Fruit fly (Drosophila melanogaster) whole organism, embryonic: ENCODE results near the gene alpha-Spec.

Experiments
- Antp ChIP-seq: fragments of 200-800 bp; sonication (Bioruptor generic); optimal IDR thresholded peaks from 3 replicates; lab custom pipeline; 2016; ENCODE audit warnings: missing biosample characterization, missing genetic modification characterization
- CG11695 ChIP-seq: fragments of 200-800 bp; sonication (Bioruptor generic); IDR thresholded peaks from 3 replicates; pipeline ENCODE4 v1.3.6; 2022; ENCODE audit warnings: missing biosample characterization, missing genetic modification characterization
- CG13424 ChIP-seq: fragments of 200-800 bp; sonication (Bioruptor generic); optimal IDR thresholded peaks from 2 replicates; lab custom pipeline; 2019; ENCODE audit warnings: missing biosample characterization, mild to moderate bottlenecking, missing genetic modification characterization, moderate library complexity
- CG14014 ChIP-seq: fragments of 200-800 bp; sonication (Bioruptor generic); IDR thresholded peaks from 2 replicates; pipeline ENCODE4 v1.3.6; 2022; ENCODE audit warnings: missing biosample characterization, missing genetic modification characterization
- CG16815 ChIP-seq: fragments of 200-800 bp; sonication (Bioruptor generic); optimal IDR thresholded peaks from 3 replicates; lab custom pipeline; 2017; ENCODE audit warnings: missing biosample characterization, mild to moderate bottlenecking, missing genetic modification characterization
- CG30431 ChIP-seq: fragments of 200-800 bp; sonication (Bioruptor generic); optimal IDR thresholded peaks from 2 replicates; lab custom pipeline; 2017; ENCODE audit warnings: missing biosample characterization, missing genetic modification characterization
- CG31388 ChIP-seq: fragments of 200-800 bp; sonication (Bioruptor generic); optimal IDR thresholded peaks from 2 replicates; lab custom pipeline; 2016; ENCODE audit warnings: missing biosample characterization, missing genetic modification characterization
- CG3163 ChIP-seq: fragments of 200-800 bp; sonication (Bioruptor generic); optimal IDR thresholded peaks from 3 replicates; lab custom pipeline; 2016; ENCODE audit warnings: missing biosample characterization, missing genetic modification characterization
- CG34224 ChIP-seq: fragments of 200-800 bp; sonication (Bioruptor generic); IDR thresholded peaks from 3 replicates; pipeline ENCODE4 v1.3.6; 2022; ENCODE audit warnings: missing biosample characterization, missing genetic modification characterization; ENCODE audit not compliant: partially characterized antibody
- CG3847 ChIP-seq: fragments of 200-800 bp; sonication (Bioruptor generic); IDR thresholded peaks from 2 replicates; pipeline ENCODE4 v1.3.6; 2022; ENCODE audit warnings: missing biosample characterization, missing genetic modification characterization
- CG5180 ChIP-seq: fragments of 200-800 bp; sonication (Bioruptor generic); optimal IDR thresholded peaks from 3 replicates; lab custom pipeline; 2017; ENCODE audit warnings: missing biosample characterization, missing genetic modification characterization, mild to moderate bottlenecking, moderate library complexity, missing genetic modification reagents
- CG8281 ChIP-seq: fragments of 200-800 bp; sonication (Bioruptor generic); optimal IDR thresholded peaks from 2 replicates; lab custom pipeline; 2018; ENCODE audit warnings: missing biosample characterization, mild to moderate bottlenecking, missing genetic modification characterization, moderate library complexity
- CG8290 ChIP-seq, 3 experiments: fragments of 200-800 bp; sonication (Bioruptor generic); optimal IDR thresholded peaks; 2 replicates each; lab custom pipeline; 2016 to 2019; ENCODE audit warnings: missing biosample characterization in 3 of 3, missing genetic modification characterization in 3 of 3, mild to moderate bottlenecking in 2 of 3, moderate library complexity in 1 of 3
- CG8388 ChIP-seq: fragments of 200-800 bp; sonication (Bioruptor generic); optimal IDR thresholded peaks from 2 replicates; lab custom pipeline; 2019; ENCODE audit warnings: missing biosample characterization, mild to moderate bottlenecking, missing genetic modification characterization, moderate library complexity
- CoRest ChIP-seq: fragments of 200-800 bp; sonication (Bioruptor generic); optimal IDR thresholded peaks from 3 replicates; lab custom pipeline; 2018; ENCODE audit warnings: missing biosample characterization, mild to moderate bottlenecking, missing genetic modification characterization, moderate library complexity
- Dp ChIP-seq: fragments of 200-800 bp; sonication (Bioruptor generic); optimal IDR thresholded peaks from 2 replicates; lab custom pipeline; 2018; ENCODE audit warnings: missing biosample characterization, mild to moderate bottlenecking, missing genetic modification characterization, moderate library complexity
- Drgx ChIP-seq: fragments of 200-800 bp; sonication (Bioruptor generic); IDR thresholded peaks from 2 replicates; pipeline ENCODE4 v1.3.6; 2022; ENCODE audit warnings: missing biosample characterization, missing genetic modification characterization
- H2.0 ChIP-seq: fragments of 200-800 bp; sonication (Bioruptor generic); IDR thresholded peaks from 2 replicates; pipeline ENCODE4 v1.3.6; 2022; ENCODE audit warnings: missing biosample characterization, missing genetic modification characterization
- HLHmδ ChIP-seq: fragments of 200-800 bp; sonication (Bioruptor generic); optimal IDR thresholded peaks from 2 replicates; lab custom pipeline; 2018; ENCODE audit warnings: missing biosample characterization, mild to moderate bottlenecking, missing genetic modification characterization, moderate library complexity
- Hey ChIP-seq: fragments of 200-800 bp; sonication (Bioruptor generic); optimal IDR thresholded peaks from 3 replicates; lab custom pipeline; 2018; ENCODE audit warnings: missing biosample characterization, mild to moderate bottlenecking, missing genetic modification characterization
- Kr ChIP-seq: fragments of 200-800 bp; sonication (Bioruptor generic); optimal IDR thresholded peaks from 2 replicates; lab custom pipeline; 2017; ENCODE audit warnings: missing biosample characterization, mild to moderate bottlenecking, missing genetic modification characterization
- Ptx1 ChIP-seq: fragments of 200-800 bp; sonication (Bioruptor generic); IDR thresholded peaks from 2 replicates; pipeline ENCODE4 v1.3.6; 2022; ENCODE audit warnings: missing biosample characterization, missing genetic modification characterization
- Rx ChIP-seq: fragments of 200-800 bp; sonication (Bioruptor generic); IDR thresholded peaks from 2 replicates; pipeline ENCODE4 v1.3.6; 2022; ENCODE audit warnings: missing biosample characterization, missing genetic modification characterization
- Trl ChIP-seq, 3 experiments: fragments of >200 bp in 2 of 3; fragments of 200-800 bp in 1 of 3; sonication (Bioruptor generic) in 1 of 3; optimal IDR thresholded peaks; 2 replicates in 1 of 3; 3 replicates in 2 of 3; lab custom pipeline; 2016 to 2017; ENCODE audit warnings: missing biosample characterization in 1 of 3, missing genetic modification characterization in 1 of 3
- bigmax ChIP-seq: fragments of 200-800 bp; sonication (Bioruptor generic); optimal IDR thresholded peaks from 2 replicates; lab custom pipeline; 2018; ENCODE audit warnings: missing biosample characterization, mild to moderate bottlenecking, missing genetic modification characterization
- cad ChIP-seq: fragments of >200 bp; optimal IDR thresholded peaks from 2 replicates; lab custom pipeline; 2017; ENCODE audit warnings: missing biosample characterization, missing genetic modification characterization
- crol ChIP-seq: fragments of 200-800 bp; sonication (Bioruptor generic); IDR thresholded peaks from 2 replicates; pipeline ENCODE4 v1.3.6; 2022; ENCODE audit warnings: missing biosample characterization, missing genetic modification characterization
- da ChIP-seq: fragments of 200-800 bp; sonication (Bioruptor generic); optimal IDR thresholded peaks from 2 replicates; lab custom pipeline; 2016; ENCODE audit warnings: missing biosample characterization, missing genetic modification characterization
- eve ChIP-seq, 2 experiments: fragments of >200 bp; optimal IDR thresholded peaks; 2 replicates each; lab custom pipeline; 2017; ENCODE audit warnings: missing biosample characterization in 2 of 2, missing genetic modification characterization in 2 of 2
- eyg ChIP-seq: fragments of 200-800 bp; sonication (Bioruptor generic); optimal IDR thresholded peaks from 3 replicates; lab custom pipeline; 2016; ENCODE audit warnings: missing biosample characterization, missing genetic modification characterization
- gce ChIP-seq: fragments of 200-800 bp; sonication (Bioruptor generic); IDR thresholded peaks from 3 replicates; pipeline ENCODE4 v1.3.6; 2022; ENCODE audit warnings: missing biosample characterization, missing genetic modification characterization
- ham ChIP-seq: fragments of 200-800 bp; sonication (Bioruptor generic); IDR thresholded peaks from 2 replicates; pipeline ENCODE4 v1.3.6; 2022; ENCODE audit warnings: missing biosample characterization, missing genetic modification characterization
- hb ChIP-seq: fragments of 200-800 bp; sonication (Bioruptor generic); IDR thresholded peaks from 3 replicates; pipeline ENCODE4 v1.3.6; 2022; ENCODE audit warnings: missing biosample characterization, missing genetic modification characterization; ENCODE audit not compliant: partially characterized antibody
- jing ChIP-seq: fragments of 200-800 bp; sonication (Bioruptor generic); optimal IDR thresholded peaks from 2 replicates; lab custom pipeline; 2018; ENCODE audit warnings: missing biosample characterization, mild to moderate bottlenecking, missing genetic modification characterization
- kay ChIP-seq: fragments of 200-800 bp; sonication (Bioruptor generic); optimal IDR thresholded peaks from 2 replicates; lab custom pipeline; 2016; ENCODE audit warnings: missing biosample characterization, missing genetic modification characterization
- ken ChIP-seq: fragments of 200-800 bp; sonication (Bioruptor generic); IDR thresholded peaks from 3 replicates; pipeline ENCODE4 v1.3.6; 2022; ENCODE audit warnings: missing biosample characterization, missing genetic modification characterization
- lbe ChIP-seq: fragments of 200-800 bp; sonication (Bioruptor generic); optimal IDR thresholded peaks from 2 replicates; lab custom pipeline; 2016; ENCODE audit warnings: missing biosample characterization, mild to moderate bottlenecking, missing genetic modification characterization
- lilli ChIP-seq: fragments of 200-800 bp; sonication (Bioruptor generic); optimal IDR thresholded peaks from 3 replicates; lab custom pipeline; 2016; ENCODE audit warnings: missing biosample characterization, missing genetic modification characterization
- nerfin-1 ChIP-seq: fragments of 200-800 bp; sonication (Bioruptor generic); optimal IDR thresholded peaks from 3 replicates; lab custom pipeline; 2019; ENCODE audit warnings: missing biosample characterization, mild to moderate bottlenecking, missing genetic modification characterization, moderate library complexity
- nom ChIP-seq: fragments of 200-800 bp; sonication (Bioruptor generic); optimal IDR thresholded peaks from 2 replicates; lab custom pipeline; 2017; ENCODE audit warnings: missing biosample characterization, missing genetic modification characterization, mild to moderate bottlenecking, moderate library complexity, missing genetic modification reagents
- peb ChIP-seq: fragments of 200-800 bp; sonication (Bioruptor generic); IDR thresholded peaks from 2 replicates; pipeline ENCODE4 v1.3.6; 2022; ENCODE audit warnings: missing biosample characterization, missing genetic modification characterization
- prd ChIP-seq, 3 experiments: fragments of >200 bp in 2 of 3; fragments of 200-800 bp in 1 of 3; sonication (Bioruptor generic) in 1 of 3; optimal IDR thresholded peaks in 2 of 3; IDR thresholded peaks in 1 of 3; 2 replicates in 2 of 3; 3 replicates in 1 of 3; pipeline versions ENCODE4 v1.3.6 to Lab custom; 2017 to 2022; ENCODE audit warnings: missing biosample characterization in 1 of 3, missing genetic modification characterization in 1 of 3
- psq ChIP-seq: fragments of 200-800 bp; sonication (Bioruptor generic); optimal IDR thresholded peaks from 2 replicates; lab custom pipeline; 2017; ENCODE audit warnings: missing biosample characterization, missing genetic modification characterization
- sqz ChIP-seq: fragments of 200-800 bp; sonication (Bioruptor generic); optimal IDR thresholded peaks from 3 replicates; lab custom pipeline; 2018; ENCODE audit warnings: missing biosample characterization, mild to moderate bottlenecking, missing genetic modification characterization
- vfl ChIP-seq: fragments of 200-800 bp; sonication (Bioruptor generic); optimal IDR thresholded peaks from 2 replicates; lab custom pipeline; 2016; ENCODE audit warnings: missing biosample characterization, missing genetic modification characterization
- wdn ChIP-seq: fragments of 200-800 bp; sonication (Bioruptor generic); IDR thresholded peaks from 2 replicates; pipeline ENCODE4 v1.3.6; 2022; ENCODE audit warnings: missing biosample characterization, missing genetic modification characterization
- zfh1 ChIP-seq: fragments of 200-800 bp; sonication (Bioruptor generic); IDR thresholded peaks from 3 replicates; pipeline ENCODE4 v1.3.6; 2022; ENCODE audit warnings: missing biosample characterization, missing genetic modification characterization
- zfh2 ChIP-seq: fragments of 200-800 bp; sonication (Bioruptor generic); optimal IDR thresholded peaks from 2 replicates; lab custom pipeline; 2016; ENCODE audit warnings: missing biosample characterization, missing genetic modification characterization

Gene alpha-Spec

dm6 chr3L:1746338-1747199 is 48.6 kb downstream of the alpha-Spec start, which contains the start of gene CG13921 (continued):
- peak; percentile 98 for TF ChIP-seq vfl
- peak in 1 of 2 experiments; percentile 100 for TF ChIP-seq eve (GFP tag; optimal IDR thresholded peaks at IDR 0.05; lab: Kevin White, UChicago)
- peak; percentile 99 for TF ChIP-seq lilli (GFP tag; lab: Kevin White, UChicago)
- peak; percentile 14 for TF ChIP-seq cad
- peak; percentile 99 for TF ChIP-seq CG14014 (GFP tag; lab: Robert Waterston, UW)
- peak; percentile 93 for TF ChIP-seq CG3163 (GFP tag; lab: Kevin White, UChicago)
- TF ChIP-seq eyg: peak; percentile 98
- peak; percentile 93 for TF ChIP-seq CG8281 (tag; lab: Kevin White, UChicago)
- peak; percentile 100 for TF ChIP-seq CG5180 (GFP tag; lab: Kevin White, UChicago)
- TF ChIP-seq ham (GFP tag; lab: Robert Waterston, UW): peak; percentile 96
- TF ChIP-seq zfh1 (GFP tag; lab: Robert Waterston, UW): peak; percentile 100
- no peak for TF ChIP-seq HLHmδ (GFP tag; lab: Kevin White, UChicago)
- TF ChIP-seq CG8290 (GFP tag; optimal IDR thresholded peaks at IDR 0.05; lab: Kevin White, UChicago): peak; percentile 100
- peak; percentile 95 to 99 for TF ChIP-seq CG8290 (tag; optimal IDR thresholded peaks at IDR 0.05; lab: Kevin White, UChicago)
- peak; percentile 95 for TF ChIP-seq Ptx1 (GFP tag; lab: Robert Waterston, UW)
- peak; percentile 87 for TF ChIP-seq Hey (tag; lab: Kevin White, UChicago)
- TF ChIP-seq da (GFP tag; lab: Kevin White, UChicago): peak; percentile 97
- TF ChIP-seq hb (GFP tag; lab: Robert Waterston, UW): no peak
- peak; percentile 98 for TF ChIP-seq gce (GFP tag; lab: Robert Waterston, UW)
- peak; percentile 77 for TF ChIP-seq crol (GFP tag; lab: Robert Waterston, UW)
- TF ChIP-seq kay (GFP tag; lab: Kevin White, UChicago): no peak
- peak; percentile 98 for TF ChIP-seq nerfin-1 (tag; lab: Kevin White, UChicago)
- TF ChIP-seq Kr (GFP tag; lab: Kevin White, UChicago): peak; percentile 95
- peak; percentile 100 for TF ChIP-seq Antp (GFP tag; lab: Kevin White, UChicago)
- peak; percentile 99 for TF ChIP-seq peb
- peak; percentile 97 for TF ChIP-seq zfh2
- TF ChIP-seq CG34224: no peak
- TF ChIP-seq CoRest (tag; lab: Kevin White, UChicago): peak; percentile 99
- peak; percentile 99 for TF ChIP-seq ken (GFP tag; lab: Robert Waterston, UW)
- TF ChIP-seq Trl (optimal IDR thresholded peaks at IDR 0.05; lab: Kevin White, UChicago): peak; percentile 32 to 35
- TF ChIP-seq Trl (GFP tag; optimal IDR thresholded peaks at IDR 0.05; lab: Kevin White, UChicago): peak; percentile 100
- TF ChIP-seq CG11695: peak; percentile 99
- TF ChIP-seq CG30431 (GFP tag; lab: Kevin White, UChicago): peak; percentile 99
- TF ChIP-seq bigmax (GFP tag; lab: Kevin White, UChicago): peak; percentile 63
- TF ChIP-seq sqz (GFP tag; lab: Kevin White, UChicago): peak; percentile 98
- TF ChIP-seq CG8388 (GFP tag; lab: Kevin White, UChicago): peak; percentile 99
- TF ChIP-seq psq: peak; percentile 96
- TF ChIP-seq H2.0 (GFP tag; lab: Robert Waterston, UW): peak; percentile 99
- peak; percentile 99 for TF ChIP-seq CG3847 (GFP tag; lab: Robert Waterston, UW)
- TF ChIP-seq CG31388: peak; percentile 98
- TF ChIP-seq wdn: peak; percentile 98
- TF ChIP-seq CG13424: peak; percentile 99
- TF ChIP-seq Drgx (GFP tag; lab: Robert Waterston, UW): peak; percentile 100
- no peak for TF ChIP-seq prd (optimal IDR thresholded peaks at IDR 0.05; lab: Kevin White, UChicago)
- peak; percentile 100 for TF ChIP-seq prd (GFP tag; IDR thresholded peaks at IDR 0.05; lab: Robert Waterston, UW)
- TF ChIP-seq nom: peak; percentile 99
- peak; percentile 98 for TF ChIP-seq jing (GFP tag; lab: Kevin White, UChicago)
- peak; percentile 98 for TF ChIP-seq lbe (GFP tag; lab: Kevin White, UChicago)
- peak; percentile 21 for TF ChIP-seq Dp
- TF ChIP-seq CG16815 (GFP tag; lab: Kevin White, UChicago): peak; percentile 100
- TF ChIP-seq Rx (GFP tag; lab: Robert Waterston, UW): peak; percentile 99
